Worm (Caenorhabditis elegans) whole organism, L4/young adult: Measurements from ENCODE around the gene C05C12.4.

ENCODE experiments used
- dao-5 ChIP-seq: sonication (generic microtip); optimal IDR thresholded peaks from 2 replicates; lab custom pipeline; 2016; ENCODE audit warnings: missing genotype, missing genetic modification characterization, moderate library complexity, missing compliant biosample characterization
- him-1 ChIP-seq: sonication (generic microtip); optimal IDR thresholded peaks from 2 replicates; lab custom pipeline; 2016; ENCODE audit warnings: missing genotype, missing genetic modification reagents, missing genetic modification characterization, missing compliant biosample characterization

- TF ChIP-seq dao-5 (tag; lab: Kevin White, UChicago) (no peak), him-1 (tag; lab: Kevin White, UChicago) (no peak)
These were observed 18.9 kb downstream of the C05C12.4 start for ce11 chrIV:11229013-11229412.
